Fruit fly (Drosophila melanogaster): ENCODE measurements around the gene CG42446.
A peak's percentile ranks its signal among the peaks of the same experiment; 100 is the strongest.

CG42446 gene

dm6 chr3R:16356863-16357215, 3.1 kb downstream of the CG42446 start, which contains the start of gene CG10311 (continued):
- TF ChIP-seq CG2875 (GFP tag; optimal IDR thresholded peaks at IDR 0.05) (no peak), unc-4 (GFP tag; IDR thresholded peaks at IDR 0.05; ENCODE audit: partially characterized antibody) (0 out of 2 replicates have a peak, but pooled peaks have one; percentile 24), chm (GFP tag; IDR thresholded peaks at IDR 0.05) (peak; percentile 31; the same call in 1 of the 2 replicates), E2f1 (GFP tag; IDR thresholded peaks at IDR 0.05) (no peak), CG13287 (GFP tag; IDR thresholded peaks at IDR 0.05; ENCODE audit: partially characterized antibody) (peak; percentile 55; the same call in 1 of the 2 replicates), Meics (GFP tag; optimal IDR thresholded peaks at IDR 0.05) (peak; percentile 1), lmd (GFP tag; IDR thresholded peaks at IDR 0.05) (no peak), inv (GFP tag; IDR thresholded peaks at IDR 0.05; ENCODE audit: partially characterized antibody) (peak; percentile 28; the same call in 1 of the 2 replicates), sob (GFP tag; IDR thresholded peaks at IDR 0.05) (0 out of 2 replicates have a peak, but pooled peaks have one; percentile 32), lab (GFP tag; optimal IDR thresholded peaks at IDR 0.05) (no peak), pita (GFP tag; optimal IDR thresholded peaks at IDR 0.05) (no peak), Deaf1 (tag; optimal IDR thresholded peaks at IDR 0.05) (peak; percentile 58), CG31441 (GFP tag; IDR thresholded peaks at IDR 0.05) (no peak), Awh (GFP tag; IDR thresholded peaks at IDR 0.05) (no peak), Optix (GFP tag; IDR thresholded peaks at IDR 0.05) (no peak), CG10979 (tag; optimal IDR thresholded peaks at IDR 0.05) (no peak), Bgb (GFP tag; IDR thresholded peaks at IDR 0.05; ENCODE audit: partially characterized antibody) (0 out of 2 replicates have a peak, but pooled peaks have one; percentile 17)

dm6 chr3R:16356215-16356862, 3.6 kb downstream of the CG42446 start:
- no peak for TF ChIP-seq sim (GFP tag; IDR thresholded peaks at IDR 0.05)
- TF ChIP-seq slou (GFP tag; optimal IDR thresholded peaks at IDR 0.05): no peak
- TF ChIP-seq Drgx (GFP tag; IDR thresholded peaks at IDR 0.05): no peak
- TF ChIP-seq salm (tag; optimal IDR thresholded peaks at IDR 0.05): no peak
- TF ChIP-seq CG33213 (GFP tag; optimal IDR thresholded peaks at IDR 0.05): no peak
- TF ChIP-seq CG12299 (tag; optimal IDR thresholded peaks at IDR 0.05): no peak
- TF ChIP-seq bowl (GFP tag; IDR thresholded peaks at IDR 0.05): no peak
- TF ChIP-seq Doc3 (GFP tag; IDR thresholded peaks at IDR 0.05; ENCODE audit: partially characterized antibody): no peak
- TF ChIP-seq vvl (GFP tag; IDR thresholded peaks at IDR 0.05): peak; percentile 92
- TF ChIP-seq CoRest (tag; optimal IDR thresholded peaks at IDR 0.05): no peak
- TF ChIP-seq disco-r (GFP tag; optimal IDR thresholded peaks at IDR 0.05): no peak
- TF ChIP-seq gfzf (GFP tag; optimal IDR thresholded peaks at IDR 0.05): no peak
- no peak for TF ChIP-seq ash1 (GFP tag; optimal IDR thresholded peaks at IDR 0.05)
- no peak for TF ChIP-seq emc (GFP tag; optimal IDR thresholded peaks at IDR 0.05)
- no peak for TF ChIP-seq HHEX (GFP tag; optimal IDR thresholded peaks at IDR 0.05)
- no peak for TF ChIP-seq fd64A (GFP tag; optimal IDR thresholded peaks at IDR 0.05)
- no peak for TF ChIP-seq eyg (GFP tag; optimal IDR thresholded peaks at IDR 0.05)
- TF ChIP-seq Mes4 (GFP tag; optimal IDR thresholded peaks at IDR 0.05): no peak
- no peak for TF ChIP-seq sob (GFP tag; IDR thresholded peaks at IDR 0.05)
- TF ChIP-seq CG10543 (GFP tag; optimal IDR thresholded peaks at IDR 0.05): no peak
- no peak for TF ChIP-seq CG10462 (GFP tag; optimal IDR thresholded peaks at IDR 0.05)
- TF ChIP-seq CG10565 (GFP tag; optimal IDR thresholded peaks at IDR 0.05): no peak
- TF ChIP-seq CG6791 (GFP tag; IDR thresholded peaks at IDR 0.05; ENCODE audit: partially characterized antibody): no peak
- no peak for TF ChIP-seq lilli (GFP tag; optimal IDR thresholded peaks at IDR 0.05)
- no peak for TF ChIP-seq exex (tag; optimal IDR thresholded peaks at IDR 0.05)
- no peak for TF ChIP-seq dysf (GFP tag; IDR thresholded peaks at IDR 0.05)
- TF ChIP-seq HLH4C (GFP tag; IDR thresholded peaks at IDR 0.05; ENCODE audit: partially characterized antibody): no peak
- peak; percentile 11 for TF ChIP-seq grn (GFP tag; optimal IDR thresholded peaks at IDR 0.05)
- no peak for TF ChIP-seq CG11504 (tag; optimal IDR thresholded peaks at IDR 0.05)
- no peak for TF ChIP-seq CG6272 (GFP tag; IDR thresholded peaks at IDR 0.05)
- no peak for TF ChIP-seq Bgb (GFP tag; IDR thresholded peaks at IDR 0.05; ENCODE audit: partially characterized antibody)
- no peak for TF ChIP-seq bigmax (GFP tag; optimal IDR thresholded peaks at IDR 0.05)
- TF ChIP-seq CG4707 (GFP tag; optimal IDR thresholded peaks at IDR 0.05): no peak
- TF ChIP-seq Sry-δ (GFP tag; optimal IDR thresholded peaks at IDR 0.05): no peak
